Worm (Caenorhabditis elegans) whole organism, early embryonic: ENCODE results near the gene acs-5.

Source experiments
- B0310.2 ChIP-seq: sonication (generic microtip); optimal IDR thresholded peaks from 2 replicates; lab custom pipeline; 2016; ENCODE audit warnings: mild to moderate bottlenecking, missing genetic modification characterization, missing compliant biosample characterization
- ama-1 ChIP-seq: fragments of 150-350 bp; optimal IDR thresholded peaks from 2 replicates; lab custom pipeline; 2014
- ceh-13 ChIP-seq: fragments of 200-800 bp; sonication (Bioruptor generic); optimal IDR thresholded peaks from 2 replicates; lab custom pipeline; 2018; ENCODE audit warnings: mild to moderate bottlenecking, missing genetic modification characterization, missing compliant biosample characterization
- ets-7 ChIP-seq: sonication (generic microtip); optimal IDR thresholded peaks from 2 replicates; lab custom pipeline; 2016; ENCODE audit warnings: missing genotype, missing genetic modification characterization, missing compliant biosample characterization
- pes-1 ChIP-seq: fragments of 200-800 bp; sonication (Bioruptor generic); IDR thresholded peaks from 2 replicates; pipeline ENCODE4 v1.3.6; 2022; ENCODE audit warnings: missing genetic modification reagents, missing genetic modification characterization, missing compliant biosample characterization
- sea-1 ChIP-seq: fragments of 200-800 bp; sonication (Bioruptor generic); conservative IDR thresholded peaks from 2 replicates; pipeline ENCODE4 v1.3.6; 2022; ENCODE audit warnings: missing genetic modification characterization, missing compliant biosample characterization
- tbx-11 ChIP-seq: fragments of 200-800 bp; sonication (Bioruptor generic); IDR thresholded peaks from 2 replicates; pipeline ENCODE4 v1.3.6; 2022; ENCODE audit warnings: missing genetic modification characterization, missing compliant biosample characterization
- tra-4 ChIP-seq: sonication (generic microtip); optimal IDR thresholded peaks from 2 replicates; lab custom pipeline; 2017; ENCODE audit warnings: missing genetic modification characterization, missing compliant biosample characterization

- TF ChIP-seq B0310.2 (tag; lab: Kevin White, UChicago) (no peak), pes-1 (GFP tag; lab: Robert Waterston, UW) (no peak), tbx-11 (GFP tag; lab: Robert Waterston, UW) (no peak), sea-1 (GFP tag; lab: Robert Waterston, UW) (no peak), ets-7 (tag; lab: Kevin White, UChicago) (no peak), ama-1 (lab: Kevin White, UChicago) (no peak), tra-4 (tag; lab: Kevin White, UChicago) (no peak), ceh-13 (no peak)
These were observed 16.6 kb downstream of the acs-5 start for ce11 chrIII:13526702-13527101.
